Worm (Caenorhabditis elegans): ENCODE measurements around the gene hcp-1.

DNA sequence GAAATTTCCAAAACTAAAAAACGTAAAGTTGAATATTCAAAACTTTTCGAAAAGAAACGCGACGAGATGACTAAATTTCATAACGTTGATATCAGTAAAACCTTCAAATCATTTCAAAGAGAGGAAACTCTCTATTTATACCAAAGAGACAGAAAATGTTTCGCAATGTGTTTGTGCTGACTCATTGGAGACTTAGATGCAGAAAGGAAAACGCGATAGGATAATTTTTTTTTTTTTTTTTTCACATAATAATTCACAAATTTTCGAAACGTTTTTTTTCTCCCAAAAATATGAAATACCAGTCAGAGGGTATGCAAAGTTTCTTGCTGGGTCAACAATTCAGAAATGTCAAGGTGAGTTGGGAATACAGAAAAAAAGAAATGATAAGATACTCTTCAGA lies 12.2 kb downstream of the hcp-1 start:
- no peak for TF ChIP-seq lin-39 (tag; optimal IDR thresholded peaks at IDR 0.05)
- TF ChIP-seq nhr-76 (tag; optimal IDR thresholded peaks at IDR 0.05), result no peak
- no peak for TF ChIP-seq saeg-2 (GFP tag; IDR thresholded peaks at IDR 0.05)
- no peak for TF ChIP-seq ztf-11 (tag; optimal IDR thresholded peaks at IDR 0.05)
- TF ChIP-seq fos-1 (tag; optimal IDR thresholded peaks at IDR 0.05), result no peak
- no peak; the same call in 1 of the 2 replicates for TF ChIP-seq pha-4 (GFP tag; IDR thresholded peaks at IDR 0.05)
- TF ChIP-seq pha-4 (tag; optimal IDR thresholded peaks at IDR 0.05), result no peak
- no peak for TF ChIP-seq T26A8.4 (GFP tag; IDR thresholded peaks at IDR 0.05)
- TF ChIP-seq pqm-1 (tag; optimal IDR thresholded peaks at IDR 0.05), result peak; percentile 11
- TF ChIP-seq ctbp-1 (GFP tag; IDR thresholded peaks at IDR 0.05), result no peak
- no peak for TF ChIP-seq daf-12 (tag; optimal IDR thresholded peaks at IDR 0.05)

Measured in whole organism, L4 larva.